Worm (Caenorhabditis elegans): ENCODE results near the gene srt-47.

The srt-47 gene

ce11 chrIV:15042159-15042936 is 10.8 kb downstream of the srt-47 start (continued):
- TF ChIP-seq fkh-3 (tag; optimal IDR thresholded peaks at IDR 0.05), result no peak
- peak; percentile 20; the same call in 1 of the 2 replicates for TF ChIP-seq egrh-3 (GFP tag; IDR thresholded peaks at IDR 0.05)
- TF ChIP-seq lsy-27 (tag; optimal IDR thresholded peaks at IDR 0.05; ENCODE audit: borderline replicate concordance, insufficient read depth), result no peak
- TF ChIP-seq dpl-1 (GFP tag; optimal IDR thresholded peaks at IDR 0.05), result peak; percentile 15
- TF ChIP-seq hlh-26 (GFP tag; conservative IDR thresholded peaks at IDR 0.05), result 0 out of 2 replicates have a peak, but pooled peaks have one; percentile 30
- no peak for TF ChIP-seq ztf-25 (GFP tag; IDR thresholded peaks at IDR 0.05)
- TF ChIP-seq xnd-1 (tag; optimal IDR thresholded peaks at IDR 0.05), result no peak
- no peak for TF ChIP-seq efl-1 (GFP tag; optimal IDR thresholded peaks at IDR 0.05)
- peak; percentile 56 for TF ChIP-seq tbp1 (GFP tag; optimal IDR thresholded peaks at IDR 0.05)
- no peak; the same call in 1 of the 2 replicates for TF ChIP-seq madf-8 (GFP tag; conservative IDR thresholded peaks at IDR 0.05)
- TF ChIP-seq F52B5.7 (tag; optimal IDR thresholded peaks at IDR 0.05), result no peak
- TF ChIP-seq ceh-27 (GFP tag; optimal IDR thresholded peaks at IDR 0.05), result no peak
- no peak for TF ChIP-seq mxl-1 (tag; optimal IDR thresholded peaks at IDR 0.05)
- TF ChIP-seq egl-18 (GFP tag; IDR thresholded peaks at IDR 0.05), result no peak
- no peak for TF ChIP-seq ztf-3 (GFP tag; optimal IDR thresholded peaks at IDR 0.05)
- TF ChIP-seq cebp-2 (GFP tag; IDR thresholded peaks at IDR 0.05), result peak; percentile 72; the same call in 1 of the 2 replicates
- no peak for TF ChIP-seq B0019.2 (GFP tag; conservative IDR thresholded peaks at IDR 0.05)
- no peak for TF ChIP-seq unc-62 (GFP tag; optimal IDR thresholded peaks at IDR 0.05)
- TF ChIP-seq nfya-1 (tag; optimal IDR thresholded peaks at IDR 0.05; ENCODE audit: borderline replicate concordance, insufficient read depth), result no peak
- TF ChIP-seq nfyb-1 (GFP tag; IDR thresholded peaks at IDR 0.05), result peak; percentile 72
- no peak for TF ChIP-seq sdz-38 (tag; optimal IDR thresholded peaks at IDR 0.05)
- TF ChIP-seq mcd-1 (GFP tag; IDR thresholded peaks at IDR 0.05), result peak; percentile 41; the same call in 1 of the 2 replicates
- TF ChIP-seq ztf-28 (GFP tag; IDR thresholded peaks at IDR 0.05), result 0 out of 2 replicates have a peak, but pooled peaks have one; percentile 69
- TF ChIP-seq ceh-91 (GFP tag; IDR thresholded peaks at IDR 0.05), result no peak
- no peak for TF ChIP-seq ceh-79 (tag; optimal IDR thresholded peaks at IDR 0.05)
- TF ChIP-seq akir-1 (GFP tag; optimal IDR thresholded peaks at IDR 0.05), result no peak
- TF ChIP-seq sptf-2 (GFP tag; optimal IDR thresholded peaks at IDR 0.05), result no peak
- TF ChIP-seq zim-3 (tag; optimal IDR thresholded peaks at IDR 0.05), result no peak
- TF ChIP-seq Y67H2A.10 (GFP tag; conservative IDR thresholded peaks at IDR 0.05), result peak; percentile 50; the same call in 1 of the 2 replicates
- TF ChIP-seq pha-4 (tag; optimal IDR thresholded peaks at IDR 0.05), result no peak
- TF ChIP-seq aptf-3 (GFP tag; IDR thresholded peaks at IDR 0.05), result no peak
- no peak for TF ChIP-seq ztf-22 (GFP tag; optimal IDR thresholded peaks at IDR 0.05)
- TF ChIP-seq aptf-2 (GFP tag; conservative IDR thresholded peaks at IDR 0.05), result no peak
- TF ChIP-seq snpc-1.3 (tag; optimal IDR thresholded peaks at IDR 0.05; ENCODE audit: insufficient read depth), result peak; percentile 47
- TF ChIP-seq F33H1.4 (GFP tag; IDR thresholded peaks at IDR 0.05), result peak; percentile 49
- TF ChIP-seq ama-1 (optimal IDR thresholded peaks at IDR 0.05), result no peak
- peak in 1 of 2 experiments; percentile 45 for TF ChIP-seq ama-1 (GFP tag; optimal IDR thresholded peaks at IDR 0.05)
- TF ChIP-seq F57A8.1 (GFP tag; optimal IDR thresholded peaks at IDR 0.05), result no peak
- no peak for TF ChIP-seq tlf-1 (GFP tag; optimal IDR thresholded peaks at IDR 0.05)
- no peak for TF ChIP-seq T26A5.8 (tag; optimal IDR thresholded peaks at IDR 0.05)
- no peak for TF ChIP-seq bed-1 (GFP tag; IDR thresholded peaks at IDR 0.05)
- TF ChIP-seq hmg-20 (GFP tag; IDR thresholded peaks at IDR 0.05), result no peak
- no peak for TF ChIP-seq hlh-12 (tag; optimal IDR thresholded peaks at IDR 0.05)
- TF ChIP-seq attf-3 (GFP tag; conservative IDR thresholded peaks at IDR 0.05), result no peak
- TF ChIP-seq ekl-4 (GFP tag; IDR thresholded peaks at IDR 0.05), result no peak
- TF ChIP-seq zfh-2 (GFP tag; conservative IDR thresholded peaks at IDR 0.05), result peak; percentile 68
- TF ChIP-seq mel-28 (tag; optimal IDR thresholded peaks at IDR 0.05; ENCODE audit: borderline replicate concordance), result no peak
- 0 out of 2 replicates have a peak, but pooled peaks have one; percentile 44 for TF ChIP-seq ceh-58 (GFP tag; IDR thresholded peaks at IDR 0.05)
